Worm (Caenorhabditis elegans): Measurements from ENCODE around the gene C56G3.2.

Gene C56G3.2

ce11 chrX:7400788-7401187 is 35.4 kb downstream of the C56G3.2 start, which contains the start of gene C10A4.4:
TSS of gene C10A4.4 (plus strand) at chrX:7401088.
- TF ChIP-seq pqm-1 (tag; optimal IDR thresholded peaks at IDR 0.05) (no peak), pax-1 (tag; optimal IDR thresholded peaks at IDR 0.05) (no peak), tbx-7 (tag; optimal IDR thresholded peaks at IDR 0.05) (no peak), pat-9 (tag; optimal IDR thresholded peaks at IDR 0.05) (no peak), dve-1 (tag; optimal IDR thresholded peaks at IDR 0.05) (no peak), rnt-1 (tag; optimal IDR thresholded peaks at IDR 0.05) (no peak), ztf-16 (tag; optimal IDR thresholded peaks at IDR 0.05) (no peak), C08G9.2 (tag; optimal IDR thresholded peaks at IDR 0.05) (no peak), ahr-1 (tag; optimal IDR thresholded peaks at IDR 0.05) (no peak), ceh-19 (GFP tag; optimal IDR thresholded peaks at IDR 0.05) (no peak), ceh-34 (tag; optimal IDR thresholded peaks at IDR 0.05) (no peak), C38D4.7 (GFP tag; optimal IDR thresholded peaks at IDR 0.05) (no peak), ceh-9 (tag; optimal IDR thresholded peaks at IDR 0.05) (no peak)

- no peak for TF ChIP-seq hlh-6 (tag; optimal IDR thresholded peaks at IDR 0.05)
- no peak for TF ChIP-seq fkh-6 (tag; optimal IDR thresholded peaks at IDR 0.05)
- no peak for TF ChIP-seq Y22D7AL.16 (tag; optimal IDR thresholded peaks at IDR 0.05)
- no peak for TF ChIP-seq nhr-232 (tag; optimal IDR thresholded peaks at IDR 0.05)
- TF ChIP-seq ceh-31 (tag; optimal IDR thresholded peaks at IDR 0.05): no peak
These were observed 39.2 kb downstream of the C56G3.2 start for ce11 chrX:7404551-7404950.

ce11 chrX:7405393-7405792 is 40.0 kb downstream of the C56G3.2 start, which contains the start of gene C10A4.3:
TSS of gene C10A4.3 (plus strand) at chrX:7405693.
- TF ChIP-seq dmd-4 (tag; optimal IDR thresholded peaks at IDR 0.05; ENCODE audit: borderline replicate concordance) (no peak), odd-2 (tag; optimal IDR thresholded peaks at IDR 0.05) (no peak), lim-6 (tag; optimal IDR thresholded peaks at IDR 0.05) (no peak), sdc-2 (tag; optimal IDR thresholded peaks at IDR 0.05) (no peak), pha-4 (tag; optimal IDR thresholded peaks at IDR 0.05) (no peak), fkh-10 (GFP tag; optimal IDR thresholded peaks at IDR 0.05) (no peak), dve-1 (tag; optimal IDR thresholded peaks at IDR 0.05) (no peak), K02D7.2 (tag; optimal IDR thresholded peaks at IDR 0.05) (no peak)

- no peak for TF ChIP-seq T23F11.4 (GFP tag; optimal IDR thresholded peaks at IDR 0.05)
These were observed 42.4 kb downstream of the C56G3.2 start for ce11 chrX:7407749-7408148.

ce11 chrX:7409030-7409429 is 43.7 kb downstream of the C56G3.2 start:
- TF ChIP-seq elt-4 (tag; optimal IDR thresholded peaks at IDR 0.05): no peak
- no peak for TF ChIP-seq tbx-7 (tag; optimal IDR thresholded peaks at IDR 0.05)
- TF ChIP-seq ceh-19 (GFP tag; optimal IDR thresholded peaks at IDR 0.05): no peak
- TF ChIP-seq nfya-1 (tag; optimal IDR thresholded peaks at IDR 0.05): no peak
- no peak for TF ChIP-seq ceh-24 (tag; optimal IDR thresholded peaks at IDR 0.05)

- TF ChIP-seq K09A11.1 (tag; optimal IDR thresholded peaks at IDR 0.05; ENCODE audit: insufficient read depth): no peak
- TF ChIP-seq ceh-9 (tag; optimal IDR thresholded peaks at IDR 0.05): no peak
- no peak for TF ChIP-seq mec-3 (tag; optimal IDR thresholded peaks at IDR 0.05; ENCODE audit: borderline replicate concordance)
- TF ChIP-seq sox-2 (GFP tag; IDR thresholded peaks at IDR 0.05): no peak
- no peak for TF ChIP-seq C38D4.7 (GFP tag; optimal IDR thresholded peaks at IDR 0.05)
- TF ChIP-seq ceh-14 (tag; optimal IDR thresholded peaks at IDR 0.05): no peak
- TF ChIP-seq tbx-7 (tag; optimal IDR thresholded peaks at IDR 0.05): no peak
- TF ChIP-seq lin-11 (tag; optimal IDR thresholded peaks at IDR 0.05): no peak
- no peak for TF ChIP-seq madf-2 (tag; optimal IDR thresholded peaks at IDR 0.05)
- TF ChIP-seq lim-6 (tag; optimal IDR thresholded peaks at IDR 0.05): no peak
These were observed 44.6 kb downstream of the C56G3.2 start, which contains the start of gene C10A4.2 for ce11 chrX:7409935-7410334. TSS of gene C10A4.2 (plus strand) at chrX:7410235.
